Fruit fly (Drosophila melanogaster): Measurements from ENCODE around the gene CG3526.

DNA sequence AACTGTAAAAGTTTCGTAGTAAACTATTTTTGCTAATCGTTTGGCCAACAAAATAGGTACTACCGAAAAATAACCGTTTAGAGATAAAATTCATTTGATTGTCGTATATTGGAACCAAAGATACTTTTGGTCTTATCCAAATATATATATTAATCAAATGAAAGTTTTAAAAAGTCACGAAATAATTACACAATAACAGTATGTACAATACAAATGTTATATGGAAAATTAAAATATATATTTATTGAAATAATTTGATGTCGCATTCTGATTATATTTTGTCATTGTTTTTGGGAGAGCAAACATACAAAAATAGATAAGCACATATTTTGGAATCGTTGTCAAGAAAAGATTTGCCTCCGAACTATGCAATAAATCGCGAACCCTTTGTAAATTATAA lies 48.0 kb downstream of the CG3526 start, which contains the start of gene CG14420:
- TF ChIP-seq insv (optimal IDR thresholded peaks at IDR 0.05) (no peak), psq (optimal IDR thresholded peaks at IDR 0.05) (no peak), h (optimal IDR thresholded peaks at IDR 0.05) (no peak), ttk (optimal IDR thresholded peaks at IDR 0.05) (no peak), Myc (optimal IDR thresholded peaks at IDR 0.05) (no peak)
